Worm (Caenorhabditis elegans) whole organism, L4/young adult: ENCODE data around the gene R08D7.4.

Source experiments
- W03F9.2 ChIP-seq: fragments of 150-350 bp; optimal IDR thresholded peaks from 2 replicates; lab custom pipeline; 2014; ENCODE audit warnings: missing biosample characterization, missing genetic modification characterization
- dao-5 ChIP-seq: sonication (generic microtip); optimal IDR thresholded peaks from 2 replicates; lab custom pipeline; 2016; ENCODE audit warnings: missing genotype, missing genetic modification characterization, moderate library complexity, missing compliant biosample characterization
- him-1 ChIP-seq: sonication (generic microtip); optimal IDR thresholded peaks from 2 replicates; lab custom pipeline; 2016; ENCODE audit warnings: missing genotype, missing genetic modification reagents, missing genetic modification characterization, missing compliant biosample characterization

ce11 chrIII:8946285-8946684, 25.4 kb upstream of the R08D7.4 start:
- TF ChIP-seq him-1 (no peak), W03F9.2 (no peak), dao-5 (tag; lab: Kevin White, UChicago) (no peak)
